Worm (Caenorhabditis elegans): ENCODE data around the gene M88.3.

ce11 chrIII:4594324-4594723, 49.5 kb upstream of the M88.3 start, which contains the start of gene apc-11:
- TF ChIP-seq W03F9.2 (tag; optimal IDR thresholded peaks at IDR 0.05), result no peak
- TF ChIP-seq him-1 (tag; optimal IDR thresholded peaks at IDR 0.05), result no peak
- no peak for TF ChIP-seq dao-5 (tag; optimal IDR thresholded peaks at IDR 0.05)

Data from whole organism, L4/young adult.